1 fruit fly cellular context compared by ENCODE assay signal in genomic region chr3R:30802115-30802682, dm6.
TF ChIP-seq lines count a peak whose summit lies in the region.

No protein-coding gene starts in this region.

TF ChIP-seq in whole organism, embryonic, 481 proteins besides CTCF, POLR2A, EP300 and RAD21 (continued from another document and continues in another):
- no peak for TF ChIP-seq Dp (GFP tag; optimal IDR thresholded peaks at IDR 0.05; lab: Kevin White, UChicago)
- no peak for TF ChIP-seq knrl (GFP tag; IDR thresholded peaks at IDR 0.05; lab: Robert Waterston, UW; ENCODE audit: partially characterized antibody)
- peak; percentile 28 for TF ChIP-seq CG12071 (GFP tag; optimal IDR thresholded peaks at IDR 0.05; lab: Kevin White, UChicago)
- no peak for TF ChIP-seq danr (GFP tag; IDR thresholded peaks at IDR 0.05; lab: Robert Waterston, UW)
- peak; percentile 40 for TF ChIP-seq CG15514 (GFP tag; optimal IDR thresholded peaks at IDR 0.05; lab: Kevin White, UChicago)
- 0 out of 2 replicates have a peak, but pooled peaks have one; percentile 16 for TF ChIP-seq toy (GFP tag; IDR thresholded peaks at IDR 0.05; lab: Robert Waterston, UW)
- peak; percentile 20 for TF ChIP-seq CG11398 (GFP tag; optimal IDR thresholded peaks at IDR 0.05; lab: Kevin White, UChicago)
- TF ChIP-seq salm (tag; optimal IDR thresholded peaks at IDR 0.05; lab: Kevin White, UChicago) = no peak
- TF ChIP-seq dimm (GFP tag; IDR thresholded peaks at IDR 0.05; lab: Robert Waterston, UW) = no peak
- no peak for TF ChIP-seq CG8089 (GFP tag; optimal IDR thresholded peaks at IDR 0.05; lab: Kevin White, UChicago)
- TF ChIP-seq so (GFP tag; IDR thresholded peaks at IDR 0.05; lab: Robert Waterston, UW) = no peak; the same call in 2 of the 3 replicates
- TF ChIP-seq corto (GFP tag; optimal IDR thresholded peaks at IDR 0.05; lab: Kevin White, UChicago) = no peak
- TF ChIP-seq kay (GFP tag; optimal IDR thresholded peaks at IDR 0.05; lab: Kevin White, UChicago) = no peak
- TF ChIP-seq Mad (GFP tag; optimal IDR thresholded peaks at IDR 0.05; lab: Kevin White, UChicago) = no peak
- no peak for TF ChIP-seq CG17186 (GFP tag; optimal IDR thresholded peaks at IDR 0.05; lab: Kevin White, UChicago)
- no peak for TF ChIP-seq zen2 (GFP tag; IDR thresholded peaks at IDR 0.05; lab: Robert Waterston, UW; ENCODE audit: partially characterized antibody)
- TF ChIP-seq cato (GFP tag; optimal IDR thresholded peaks at IDR 0.05; lab: Kevin White, UChicago; ENCODE audit: borderline replicate concordance) = no peak
- no peak for TF ChIP-seq emc (GFP tag; optimal IDR thresholded peaks at IDR 0.05; lab: Kevin White, UChicago)
- TF ChIP-seq CG15601 (tag; optimal IDR thresholded peaks at IDR 0.05; lab: Kevin White, UChicago) = no peak
- TF ChIP-seq CG9215 (GFP tag; IDR thresholded peaks at IDR 0.05; lab: Robert Waterston, UW) = no peak
- no peak for TF ChIP-seq CG17612 (GFP tag; IDR thresholded peaks at IDR 0.05; lab: Robert Waterston, UW)
- no peak for TF ChIP-seq gcm2 (GFP tag; optimal IDR thresholded peaks at IDR 0.05; lab: Kevin White, UChicago)
- TF ChIP-seq chinmo (GFP tag; IDR thresholded peaks at IDR 0.05; lab: Robert Waterston, UW; ENCODE audit: partially characterized antibody) = no peak; the same call in 3 of the 4 replicates
- no peak for TF ChIP-seq Dfd (GFP tag; optimal IDR thresholded peaks at IDR 0.05; lab: Kevin White, UChicago)
- peak; percentile 72 for TF ChIP-seq sug (tag; optimal IDR thresholded peaks at IDR 0.05; lab: Kevin White, UChicago)
- no peak for TF ChIP-seq lmd (GFP tag; IDR thresholded peaks at IDR 0.05; lab: Robert Waterston, UW)
- TF ChIP-seq unc-4 (GFP tag; IDR thresholded peaks at IDR 0.05; lab: Robert Waterston, UW; ENCODE audit: partially characterized antibody) = no peak
- TF ChIP-seq gro (GFP tag; optimal IDR thresholded peaks at IDR 0.05; lab: Kevin White, UChicago) = no peak
- TF ChIP-seq mirr (GFP tag; optimal IDR thresholded peaks at IDR 0.05; lab: Kevin White, UChicago) = peak; percentile 50
- no peak for TF ChIP-seq B-H1 (GFP tag; IDR thresholded peaks at IDR 0.05; lab: Robert Waterston, UW)
- TF ChIP-seq CG1529 (GFP tag; optimal IDR thresholded peaks at IDR 0.05; lab: Kevin White, UChicago) = no peak
- TF ChIP-seq zfh2 (GFP tag; optimal IDR thresholded peaks at IDR 0.05; lab: Kevin White, UChicago) = no peak
- no peak for TF ChIP-seq dati (GFP tag; IDR thresholded peaks at IDR 0.05; lab: Robert Waterston, UW)
- TF ChIP-seq CG13624 (GFP tag; optimal IDR thresholded peaks at IDR 0.05; lab: Kevin White, UChicago) = peak; percentile 23
- TF ChIP-seq exex (tag; optimal IDR thresholded peaks at IDR 0.05; lab: Kevin White, UChicago) = peak; percentile 15
- no peak for TF ChIP-seq CG3838 (GFP tag; optimal IDR thresholded peaks at IDR 0.05; lab: Kevin White, UChicago)
- peak; percentile 3 for TF ChIP-seq CG3995 (GFP tag; optimal IDR thresholded peaks at IDR 0.05; lab: Kevin White, UChicago)
- no peak for TF ChIP-seq ems (GFP tag; optimal IDR thresholded peaks at IDR 0.05; lab: Kevin White, UChicago)
- TF ChIP-seq Dek (tag; optimal IDR thresholded peaks at IDR 0.05; lab: Kevin White, UChicago) = no peak
- no peak for TF ChIP-seq CG8290 (GFP tag; optimal IDR thresholded peaks at IDR 0.05; lab: Kevin White, UChicago)
- peak in 1 of 2 experiments; percentile 81 for TF ChIP-seq CG8290 (tag; optimal IDR thresholded peaks at IDR 0.05; lab: Kevin White, UChicago)
- no peak for TF ChIP-seq chn (GFP tag; optimal IDR thresholded peaks at IDR 0.05; lab: Kevin White, UChicago)
- no peak for TF ChIP-seq Dll (GFP tag; IDR thresholded peaks at IDR 0.05; lab: Robert Waterston, UW; ENCODE audit: partially characterized antibody)
- peak; percentile 21; the same call in 1 of the 2 replicates for TF ChIP-seq CG11247 (GFP tag; IDR thresholded peaks at IDR 0.05; lab: Robert Waterston, UW)
- TF ChIP-seq CG5953 (GFP tag; IDR thresholded peaks at IDR 0.05; lab: Robert Waterston, UW) = no peak
- TF ChIP-seq ftz-f1 (GFP tag; optimal IDR thresholded peaks at IDR 0.05; lab: Kevin White, UChicago) = peak; percentile 19
- no peak for TF ChIP-seq Sox100B (GFP tag; optimal IDR thresholded peaks at IDR 0.05; lab: Kevin White, UChicago)
- no peak for TF ChIP-seq Nf-YB (GFP tag; optimal IDR thresholded peaks at IDR 0.05; lab: Kevin White, UChicago)
- no peak for TF ChIP-seq wor (GFP tag; IDR thresholded peaks at IDR 0.05; lab: Robert Waterston, UW)
- no peak for TF ChIP-seq CG2202 (tag; optimal IDR thresholded peaks at IDR 0.05; lab: Kevin White, UChicago)
- TF ChIP-seq dmrt99B (tag; optimal IDR thresholded peaks at IDR 0.05; lab: Kevin White, UChicago) = no peak
- TF ChIP-seq Drgx (GFP tag; IDR thresholded peaks at IDR 0.05; lab: Robert Waterston, UW) = 0 out of 2 replicates have a peak, but pooled peaks have one; percentile 14
- no peak for TF ChIP-seq Asciz (GFP tag; optimal IDR thresholded peaks at IDR 0.05; lab: Kevin White, UChicago)
- no peak for TF ChIP-seq CG8281 (tag; optimal IDR thresholded peaks at IDR 0.05; lab: Kevin White, UChicago)
- TF ChIP-seq Antp (GFP tag; optimal IDR thresholded peaks at IDR 0.05; lab: Kevin White, UChicago) = no peak
- TF ChIP-seq CG7372 (GFP tag; IDR thresholded peaks at IDR 0.05; lab: Robert Waterston, UW) = no peak
- no peak for TF ChIP-seq CG14667 (GFP tag; IDR thresholded peaks at IDR 0.05; lab: Robert Waterston, UW)
- no peak for TF ChIP-seq CG2889 (GFP tag; IDR thresholded peaks at IDR 0.05; lab: Robert Waterston, UW)
- TF ChIP-seq D19A (tag; optimal IDR thresholded peaks at IDR 0.05; lab: Kevin White, UChicago) = no peak
- TF ChIP-seq PHDP (tag; optimal IDR thresholded peaks at IDR 0.05; lab: Kevin White, UChicago) = peak; percentile 45
- TF ChIP-seq CG30403 (GFP tag; optimal IDR thresholded peaks at IDR 0.05; lab: Kevin White, UChicago) = no peak
- no peak for TF ChIP-seq D (optimal IDR thresholded peaks at IDR 0.05; lab: Kevin White, UChicago)
- TF ChIP-seq D (GFP tag; optimal IDR thresholded peaks at IDR 0.05; lab: Kevin White, UChicago) = no peak
- TF ChIP-seq Myb (GFP tag; optimal IDR thresholded peaks at IDR 0.05; lab: Kevin White, UChicago) = peak; percentile 9
- TF ChIP-seq CG10543 (GFP tag; optimal IDR thresholded peaks at IDR 0.05; lab: Kevin White, UChicago) = peak; percentile 73
- TF ChIP-seq stc (GFP tag; IDR thresholded peaks at IDR 0.05; lab: Robert Waterston, UW) = no peak
- no peak for TF ChIP-seq Atf3 (GFP tag; optimal IDR thresholded peaks at IDR 0.05; lab: Kevin White, UChicago)
- TF ChIP-seq grn (GFP tag; optimal IDR thresholded peaks at IDR 0.05; lab: Kevin White, UChicago) = no peak
- peak; percentile 24 for TF ChIP-seq CG6683 (GFP tag; optimal IDR thresholded peaks at IDR 0.05; lab: Kevin White, UChicago)
- no peak for TF ChIP-seq CG6791 (GFP tag; IDR thresholded peaks at IDR 0.05; lab: Robert Waterston, UW; ENCODE audit: partially characterized antibody)
- peak; percentile 7 for TF ChIP-seq Hey (tag; optimal IDR thresholded peaks at IDR 0.05; lab: Kevin White, UChicago)
- TF ChIP-seq CHES-1-like (GFP tag; optimal IDR thresholded peaks at IDR 0.05; lab: Kevin White, UChicago) = no peak
- TF ChIP-seq CG15073 (GFP tag; optimal IDR thresholded peaks at IDR 0.05; lab: Kevin White, UChicago) = no peak
- no peak for TF ChIP-seq CG14050 (GFP tag; IDR thresholded peaks at IDR 0.05; lab: Robert Waterston, UW)
- TF ChIP-seq Rfx (GFP tag; IDR thresholded peaks at IDR 0.05; lab: Robert Waterston, UW) = peak; percentile 25; the same call in 1 of the 2 replicates
- no peak for TF ChIP-seq Gug (GFP tag; IDR thresholded peaks at IDR 0.05; lab: Robert Waterston, UW)
- no peak for TF ChIP-seq CG4617 (GFP tag; optimal IDR thresholded peaks at IDR 0.05; lab: Kevin White, UChicago; ENCODE audit: borderline replicate concordance)
- no peak for TF ChIP-seq CG33557 (GFP tag; optimal IDR thresholded peaks at IDR 0.05; lab: Kevin White, UChicago)
- TF ChIP-seq CG8478 (optimal IDR thresholded peaks at IDR 0.05; lab: Kevin White, UChicago) = no peak
- no peak for TF ChIP-seq mld (GFP tag; IDR thresholded peaks at IDR 0.05; lab: Robert Waterston, UW; ENCODE audit: partially characterized antibody)
- TF ChIP-seq Oli (tag; optimal IDR thresholded peaks at IDR 0.05; lab: Kevin White, UChicago) = no peak
- no peak for TF ChIP-seq CG31365 (tag; optimal IDR thresholded peaks at IDR 0.05; lab: Kevin White, UChicago)
- TF ChIP-seq CG9932 (GFP tag; IDR thresholded peaks at IDR 0.05; lab: Robert Waterston, UW) = no peak
- TF ChIP-seq luna (GFP tag; optimal IDR thresholded peaks at IDR 0.05; lab: Kevin White, UChicago) = no peak
- TF ChIP-seq CG14710 (tag; optimal IDR thresholded peaks at IDR 0.05; lab: Kevin White, UChicago) = no peak
- no peak for TF ChIP-seq br (optimal IDR thresholded peaks at IDR 0.05; lab: Kevin White, UChicago)
- peak; percentile 31 for TF ChIP-seq lilli (GFP tag; optimal IDR thresholded peaks at IDR 0.05; lab: Kevin White, UChicago)
- no peak for TF ChIP-seq hbn (GFP tag; IDR thresholded peaks at IDR 0.05; lab: Robert Waterston, UW; ENCODE audit: partially characterized antibody)
- no peak for TF ChIP-seq Bdp1 (GFP tag; optimal IDR thresholded peaks at IDR 0.05; lab: Kevin White, UChicago)
- TF ChIP-seq Camta (GFP tag; optimal IDR thresholded peaks at IDR 0.05; lab: Kevin White, UChicago) = no peak
- TF ChIP-seq unpg (GFP tag; optimal IDR thresholded peaks at IDR 0.05; lab: Kevin White, UChicago) = peak; percentile 7
- TF ChIP-seq trh (GFP tag; optimal IDR thresholded peaks at IDR 0.05; lab: Kevin White, UChicago) = no peak
- TF ChIP-seq bowl (GFP tag; IDR thresholded peaks at IDR 0.05; lab: Robert Waterston, UW) = no peak
- TF ChIP-seq CG8944 (GFP tag; optimal IDR thresholded peaks at IDR 0.05; lab: Kevin White, UChicago) = no peak
- no peak for TF ChIP-seq CG10979 (tag; optimal IDR thresholded peaks at IDR 0.05; lab: Kevin White, UChicago)
- no peak for TF ChIP-seq ap (GFP tag; IDR thresholded peaks at IDR 0.05; lab: Robert Waterston, UW)
- no peak for TF ChIP-seq dmrt11E (tag; optimal IDR thresholded peaks at IDR 0.05; lab: Kevin White, UChicago)
- TF ChIP-seq CG12155 (GFP tag; optimal IDR thresholded peaks at IDR 0.05; lab: Kevin White, UChicago) = no peak
- TF ChIP-seq Neu2 (GFP tag; optimal IDR thresholded peaks at IDR 0.05; lab: Kevin White, UChicago; ENCODE audit: borderline replicate concordance) = no peak
- 0 out of 2 replicates have a peak, but pooled peaks have one; percentile 8 for TF ChIP-seq CG17328 (GFP tag; IDR thresholded peaks at IDR 0.05; lab: Robert Waterston, UW)
- no peak for TF ChIP-seq Deaf1 (tag; optimal IDR thresholded peaks at IDR 0.05; lab: Kevin White, UChicago)
- no peak for TF ChIP-seq Mrtf (GFP tag; IDR thresholded peaks at IDR 0.05; lab: Robert Waterston, UW)
- no peak for TF ChIP-seq Sin3A (optimal IDR thresholded peaks at IDR 0.05; lab: Kevin White, UChicago)
- TF ChIP-seq CG15269 (tag; optimal IDR thresholded peaks at IDR 0.05; lab: Kevin White, UChicago) = peak; percentile 8
- TF ChIP-seq Dip3 (GFP tag; optimal IDR thresholded peaks at IDR 0.05; lab: Kevin White, UChicago) = peak; percentile 8
- no peak for TF ChIP-seq Ets97D (GFP tag; optimal IDR thresholded peaks at IDR 0.05; lab: Kevin White, UChicago)
- no peak for TF ChIP-seq CG9817 (tag; optimal IDR thresholded peaks at IDR 0.05; lab: Kevin White, UChicago)
- no peak for TF ChIP-seq Optix (GFP tag; IDR thresholded peaks at IDR 0.05; lab: Robert Waterston, UW)
- no peak for TF ChIP-seq cg (GFP tag; optimal IDR thresholded peaks at IDR 0.05; lab: Kevin White, UChicago)
- TF ChIP-seq CG13775 (GFP tag; optimal IDR thresholded peaks at IDR 0.05; lab: Kevin White, UChicago) = no peak
- peak; percentile 63 for TF ChIP-seq CG18599 (GFP tag; optimal IDR thresholded peaks at IDR 0.05; lab: Kevin White, UChicago)
- no peak for TF ChIP-seq CG10654 (GFP tag; optimal IDR thresholded peaks at IDR 0.05; lab: Kevin White, UChicago)
- no peak for TF ChIP-seq CG15696 (tag; optimal IDR thresholded peaks at IDR 0.05; lab: Kevin White, UChicago)
- no peak for TF ChIP-seq fu2 (GFP tag; optimal IDR thresholded peaks at IDR 0.05; lab: Kevin White, UChicago)
- no peak for TF ChIP-seq Oaz (GFP tag; IDR thresholded peaks at IDR 0.05; lab: Robert Waterston, UW)
- TF ChIP-seq NC2α (GFP tag; optimal IDR thresholded peaks at IDR 0.05; lab: Kevin White, UChicago) = no peak
- TF ChIP-seq Hr78 (GFP tag; optimal IDR thresholded peaks at IDR 0.05; lab: Kevin White, UChicago) = no peak
- TF ChIP-seq CG8765 (GFP tag; IDR thresholded peaks at IDR 0.05; lab: Robert Waterston, UW) = no peak
- TF ChIP-seq CoRest (tag; optimal IDR thresholded peaks at IDR 0.05; lab: Kevin White, UChicago) = no peak
- no peak for TF ChIP-seq CG10366 (GFP tag; IDR thresholded peaks at IDR 0.05; lab: Robert Waterston, UW)
- no peak for TF ChIP-seq pan (optimal IDR thresholded peaks at IDR 0.05; lab: Kevin White, UChicago)
- no peak for TF ChIP-seq pan (GFP tag; optimal IDR thresholded peaks at IDR 0.05 in 1 of 2, IDR thresholded peaks at IDR 0.05 in 1 of 2)
- no peak for TF ChIP-seq Tbp (GFP tag; optimal IDR thresholded peaks at IDR 0.05; lab: Kevin White, UChicago)
- no peak for TF ChIP-seq gt (GFP tag; IDR thresholded peaks at IDR 0.05; lab: Robert Waterston, UW)
- no peak for TF ChIP-seq esg (GFP tag; conservative IDR thresholded peaks at IDR 0.05; lab: Robert Waterston, UW)
- no peak for TF ChIP-seq CG9876 (GFP tag; optimal IDR thresholded peaks at IDR 0.05; lab: Kevin White, UChicago)
- TF ChIP-seq chif (GFP tag; optimal IDR thresholded peaks at IDR 0.05; lab: Kevin White, UChicago) = no peak
- no peak for TF ChIP-seq CG43689 (GFP tag; IDR thresholded peaks at IDR 0.05; lab: Robert Waterston, UW)
- no peak for TF ChIP-seq CG17802 (tag; optimal IDR thresholded peaks at IDR 0.05; lab: Kevin White, UChicago)
- TF ChIP-seq CG9437 (GFP tag; optimal IDR thresholded peaks at IDR 0.05; lab: Kevin White, UChicago) = no peak
- TF ChIP-seq CG2120 (GFP tag; optimal IDR thresholded peaks at IDR 0.05; lab: Kevin White, UChicago) = peak; percentile 45
- no peak for TF ChIP-seq kni (GFP tag; optimal IDR thresholded peaks at IDR 0.05; lab: Kevin White, UChicago)
- no peak for TF ChIP-seq ttk (GFP tag; IDR thresholded peaks at IDR 0.05; lab: Robert Waterston, UW)
- no peak for TF ChIP-seq fru (optimal IDR thresholded peaks at IDR 0.05; lab: Kevin White, UChicago)
- no peak for TF ChIP-seq p53 (GFP tag; optimal IDR thresholded peaks at IDR 0.05; lab: Kevin White, UChicago)
- no peak for TF ChIP-seq CG10321 (GFP tag; IDR thresholded peaks at IDR 0.05; lab: Robert Waterston, UW)
- TF ChIP-seq C15 (GFP tag; IDR thresholded peaks at IDR 0.05; lab: Robert Waterston, UW) = no peak
- TF ChIP-seq CG32532 (GFP tag; IDR thresholded peaks at IDR 0.05; lab: Robert Waterston, UW) = no peak
